Worm (Caenorhabditis elegans) whole organism, dauer: ENCODE measurements around the gene best-15.

ENCODE experiments used
- unc-62 ChIP-seq: sonication (generic microtip); optimal IDR thresholded peaks from 2 replicates; lab custom pipeline; 2017; ENCODE audit warnings: missing biosample characterization, missing genetic modification reagents, missing genetic modification characterization

Gene best-15

ce11 chrIV:10854042-10854441 lies 22.0 kb upstream of the best-15 start:
- TF ChIP-seq unc-62 = no peak

ce11 chrIV:10852403-10852802 lies 20.4 kb upstream of the best-15 start:
- no peak for TF ChIP-seq unc-62

ce11 chrIV:10851833-10852232 lies 19.8 kb upstream of the best-15 start, which contains the start of gene T11G6.4:
Gene T11G6.4 (minus strand): TSS chrIV:10851933.
- no peak for TF ChIP-seq unc-62

ce11 chrIV:10851136-10851535 lies 19.1 kb upstream of the best-15 start:
- TF ChIP-seq unc-62 = no peak

DNA sequence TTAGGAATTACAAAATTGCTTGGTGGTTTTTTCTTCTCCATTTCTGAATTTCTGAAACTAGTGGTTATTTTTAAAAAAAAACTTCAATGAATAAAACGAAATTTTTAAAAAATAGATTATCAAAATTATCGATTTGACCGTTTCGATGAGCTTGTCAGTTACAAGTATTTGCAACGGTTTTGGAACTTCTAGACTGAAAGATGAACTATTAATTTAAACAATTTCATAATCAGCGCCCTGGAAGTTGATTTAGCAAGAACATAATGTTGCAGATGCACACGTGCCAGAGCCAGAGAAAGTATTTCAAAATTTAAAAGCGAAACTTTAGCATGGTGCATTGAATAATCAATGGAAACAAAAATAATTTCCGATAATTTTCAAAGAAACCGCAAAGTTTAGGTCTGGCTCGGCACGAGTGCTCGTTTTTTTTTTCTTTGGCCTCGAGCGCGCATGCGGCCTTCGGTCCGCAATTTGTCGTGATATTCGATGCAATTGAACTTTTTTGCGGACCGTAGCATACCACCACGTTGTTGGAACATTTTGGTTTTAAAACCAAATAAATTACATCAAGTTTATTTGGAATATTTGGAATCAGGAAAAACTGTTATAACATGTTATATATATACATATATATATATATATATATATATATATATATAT lies 10.8 kb upstream of the best-15 start, which contains the start of gene T11G6.5:
Gene T11G6.5, minus strand, starts transcription at position 51 of the 660 bp plus-strand sequence.
- no peak for TF ChIP-seq unc-62

DNA sequence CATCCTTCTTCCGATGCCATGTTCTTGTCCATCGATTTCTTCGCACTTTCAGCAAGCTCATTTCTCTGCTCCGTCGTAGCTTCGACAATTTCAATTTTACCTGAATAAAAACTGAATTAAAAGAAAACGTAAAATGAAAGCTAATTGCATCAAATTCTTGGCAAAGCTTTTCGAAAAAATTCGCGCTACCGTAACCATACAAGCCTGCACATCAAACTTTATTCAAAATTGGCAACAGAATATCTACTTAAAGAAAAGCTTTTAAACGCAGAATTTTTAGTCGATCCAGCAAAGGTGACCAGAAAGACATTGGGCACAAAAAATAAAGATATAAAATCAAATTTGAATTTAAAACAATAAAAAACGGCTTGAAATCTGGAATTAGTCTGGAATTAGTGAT lies 10.2 kb upstream of the best-15 start:
- TF ChIP-seq unc-62 = no peak

DNA sequence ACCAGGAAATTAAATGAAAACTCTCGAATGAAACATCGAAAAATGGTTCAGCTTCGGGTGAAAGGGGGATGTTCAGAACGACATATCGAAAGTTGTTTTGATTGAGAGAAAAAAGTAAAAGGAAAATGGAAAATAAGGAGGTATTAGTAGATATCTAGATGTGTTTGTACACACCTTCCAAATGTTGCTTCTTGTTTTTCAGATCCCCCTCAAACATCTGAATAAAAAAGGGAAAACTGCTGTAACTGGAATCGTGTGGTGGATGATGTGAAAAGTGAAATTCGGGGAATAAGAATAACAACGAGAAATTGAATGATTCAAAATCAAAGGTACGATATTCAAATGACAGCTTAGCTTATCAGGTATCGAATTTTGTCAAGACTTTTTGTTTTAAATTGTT lies 4.0 kb downstream of the best-15 start, which contains the start of gene npax-3:
Gene npax-3, minus strand, starts transcription at position 101 of the 400 bp plus-strand sequence.
- TF ChIP-seq unc-62 = no peak

DNA sequence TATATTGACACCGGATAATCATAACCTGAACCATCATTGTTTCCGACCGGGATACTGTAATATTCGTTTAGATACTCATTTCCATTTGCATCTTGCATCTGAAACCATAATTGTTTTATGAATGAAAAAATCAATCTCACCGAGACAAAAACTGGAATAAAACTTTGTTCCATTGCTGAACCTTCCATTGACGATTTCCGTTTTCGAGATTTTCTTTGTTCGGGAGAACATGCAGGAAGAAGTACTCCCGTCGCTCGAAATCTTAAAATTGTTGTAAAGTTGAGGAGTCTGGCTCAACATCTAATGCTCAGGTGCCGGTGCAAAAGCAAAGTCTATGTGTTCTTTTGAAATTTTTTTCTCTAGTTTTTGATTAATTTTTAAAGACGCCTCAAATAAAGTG lies 6.0 kb downstream of the best-15 start:
- TF ChIP-seq unc-62 = no peak

DNA sequence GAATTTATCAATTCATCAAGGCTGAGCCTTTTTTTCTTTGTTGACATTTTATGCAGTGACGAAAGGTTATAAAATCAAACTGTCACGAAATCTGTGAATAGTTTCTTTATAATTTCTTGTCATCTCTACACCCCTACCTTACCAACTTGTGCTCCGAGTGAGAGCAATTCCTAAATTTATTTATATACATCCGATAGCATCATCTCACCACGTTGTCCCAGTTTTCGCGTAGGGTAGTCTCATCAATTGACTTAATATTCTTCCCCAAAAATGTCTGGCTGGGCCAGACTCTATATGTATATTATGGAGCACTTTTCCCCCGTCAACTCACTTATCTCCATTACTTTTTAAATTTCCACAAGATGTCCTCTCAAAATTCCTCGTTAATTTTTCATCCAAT lies 6.7 kb downstream of the best-15 start:
- no peak for TF ChIP-seq unc-62

- peak; percentile 71 for TF ChIP-seq unc-62
These were observed 10.3 kb downstream of the best-15 start for ce11 chrIV:10821672-10822304.

DNA sequence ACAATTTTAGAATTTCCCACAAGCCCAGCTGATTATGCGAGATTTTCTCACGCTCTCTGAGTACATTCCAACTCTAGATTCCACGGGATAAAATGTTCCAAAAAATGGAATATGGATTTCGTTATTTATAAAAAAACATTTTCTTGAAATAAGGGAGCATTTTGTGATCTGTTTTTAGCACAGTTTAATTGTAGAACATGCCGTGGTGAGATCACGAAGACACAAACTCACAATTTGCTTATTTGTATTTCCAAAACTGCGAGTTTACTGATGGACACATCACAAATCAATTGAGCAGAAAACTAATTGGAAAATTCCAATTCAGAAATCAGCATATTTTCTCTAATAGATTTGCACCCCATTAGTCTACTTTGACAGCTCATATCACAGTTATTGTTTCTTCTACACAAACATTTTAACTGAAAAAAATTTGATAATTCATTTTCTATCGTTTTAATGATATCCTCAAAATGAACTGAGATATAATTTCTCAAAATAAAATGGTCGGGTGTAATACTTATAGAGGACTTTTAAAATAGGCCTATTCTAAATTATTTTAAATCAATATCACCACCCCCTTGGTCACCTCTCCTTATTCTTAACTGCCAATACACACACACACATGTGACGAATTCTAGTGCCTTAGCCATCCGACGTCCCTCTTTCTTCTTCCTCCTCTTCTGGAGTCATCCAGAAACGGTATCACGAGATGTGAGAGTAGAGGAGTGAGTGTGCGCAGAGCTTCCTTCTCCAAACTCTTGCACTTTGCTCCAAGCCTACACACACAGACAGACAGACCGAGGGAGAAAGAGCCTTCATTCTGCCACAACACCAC lies 11.0 kb downstream of the best-15 start:
- no peak for TF ChIP-seq unc-62

- no peak for TF ChIP-seq unc-62
These were observed 11.9 kb downstream of the best-15 start for ce11 chrIV:10820114-10820513.

DNA sequence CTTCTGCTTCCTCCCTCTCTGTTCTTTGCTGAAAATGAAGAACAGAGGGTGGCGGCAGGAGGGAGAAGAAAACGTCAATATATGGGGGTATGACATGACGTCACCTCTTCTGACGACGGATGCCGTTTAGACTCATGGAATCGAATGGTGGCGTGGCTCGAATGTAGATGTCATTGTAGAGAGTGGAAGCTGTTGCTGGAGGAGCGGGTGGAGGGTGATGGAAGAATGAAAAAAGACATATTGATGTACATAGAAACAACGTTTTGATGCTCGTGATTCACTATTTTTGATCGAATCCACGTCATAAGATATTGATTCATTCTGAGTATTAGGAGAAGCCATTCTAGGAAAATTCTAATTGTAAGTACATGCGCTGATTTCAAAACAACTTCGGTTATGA lies 13.0 kb downstream of the best-15 start:
- TF ChIP-seq unc-62 = no peak

- TF ChIP-seq unc-62 = no peak
These were observed 15.0 kb downstream of the best-15 start for ce11 chrIV:10817030-10817429.

ce11 chrIV:10815950-10816349 lies 16.1 kb downstream of the best-15 start:
- TF ChIP-seq unc-62 = no peak

ce11 chrIV:10812099-10812498 lies 19.9 kb downstream of the best-15 start, which contains the start of gene miz-1:
Gene miz-1 (plus strand): TSS chrIV:10812399.
- TF ChIP-seq unc-62 = no peak

- TF ChIP-seq unc-62 = no peak
These were observed 20.7 kb downstream of the best-15 start for ce11 chrIV:10811388-10811787.
